Worm (Caenorhabditis elegans): ENCODE data around the gene nspc-3.

ce11 chrX:8551687-8552327 is 14.9 kb downstream of the nspc-3 start, which contains the start of gene dhhc-14:
- TF ChIP-seq nhr-237 (tag; optimal IDR thresholded peaks at IDR 0.05) (no peak), nhr-12 (tag; optimal IDR thresholded peaks at IDR 0.05) (no peak), jun-1 (tag; optimal IDR thresholded peaks at IDR 0.05) (no peak), ceh-9 (tag; optimal IDR thresholded peaks at IDR 0.05) (no peak), ztf-4 (tag; optimal IDR thresholded peaks at IDR 0.05) (no peak), elt-1 (tag; optimal IDR thresholded peaks at IDR 0.05) (no peak), nhr-25 (tag; optimal IDR thresholded peaks at IDR 0.05) (no peak), nhr-28 (tag; optimal IDR thresholded peaks at IDR 0.05) (no peak), tbx-2 (tag; optimal IDR thresholded peaks at IDR 0.05) (no peak), elt-2 (tag; optimal IDR thresholded peaks at IDR 0.05) (no peak), lin-39 (tag; optimal IDR thresholded peaks at IDR 0.05) (peak; percentile 80), mdl-1 (tag; optimal IDR thresholded peaks at IDR 0.05) (peak; percentile 13), aly-2 (tag; optimal IDR thresholded peaks at IDR 0.05) (no peak), eor-1 (tag; optimal IDR thresholded peaks at IDR 0.05) (no peak)

All from whole organism, L3 larva.